Fruit fly (Drosophila melanogaster) whole organism, pupa: ENCODE results near the gene salt.

Experiments used
- CG13204 ChIP-seq: fragments of 200-800 bp; sonication (Bioruptor generic); optimal IDR thresholded peaks from 2 replicates; lab custom pipeline; 2018; ENCODE audit warnings: missing biosample characterization, mild to moderate bottlenecking, missing genetic modification characterization, moderate library complexity
- CG32121 ChIP-seq: fragments of 200-800 bp; sonication (Bioruptor generic); IDR thresholded peaks from 2 replicates; pipeline ENCODE4 v1.3.6; 2022; ENCODE audit warnings: missing biosample characterization, missing genetic modification characterization
- CG4496 ChIP-seq: fragments of 200-800 bp; sonication (Bioruptor generic); IDR thresholded peaks from 3 replicates; pipeline ENCODE4 v1.3.6; 2022; ENCODE audit warnings: missing biosample characterization, missing genetic modification characterization
- D1 ChIP-seq: fragments of 200-800 bp; sonication (Bioruptor generic); optimal IDR thresholded peaks from 2 replicates; lab custom pipeline; 2018; ENCODE audit warnings: missing biosample characterization, mild to moderate bottlenecking, missing genetic modification characterization, moderate library complexity
- gl ChIP-seq: fragments of 200-800 bp; sonication (Bioruptor generic); optimal IDR thresholded peaks from 2 replicates; lab custom pipeline; 2018; ENCODE audit warnings: missing biosample characterization, mild to moderate bottlenecking, missing genetic modification characterization

dm6 chr3R:31727773-31728172 lies 26.7 kb downstream of the salt start:
- TF ChIP-seq CG4496 (GFP tag; lab: Robert Waterston, UW) (no peak), gl (tag; lab: Kevin White, UChicago) (no peak), D1 (tag; lab: Kevin White, UChicago) (no peak), CG32121 (GFP tag; lab: Robert Waterston, UW) (no peak), CG13204 (no peak)
